Fruit fly (Drosophila melanogaster): ENCODE data around the gene CG42713.

DNA sequence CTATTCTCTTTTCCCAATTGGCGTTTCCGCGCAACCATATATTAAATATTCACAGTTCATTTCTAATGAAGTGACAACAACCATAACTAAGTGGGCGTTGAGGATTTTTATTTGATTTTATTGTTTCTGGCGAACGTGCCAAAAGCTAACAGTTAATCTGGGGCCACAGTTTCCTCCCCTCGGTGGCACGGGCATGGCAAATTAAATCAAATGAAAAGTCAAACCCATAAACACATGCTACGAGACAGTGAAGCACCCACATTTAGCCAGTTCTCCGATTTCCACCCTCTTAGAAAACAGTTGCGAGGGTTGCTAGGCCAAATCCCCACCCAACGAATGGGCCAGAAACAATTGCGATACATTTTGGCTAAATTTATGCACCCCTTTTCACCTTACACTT lies 7.1 kb upstream of the CG42713 start:
- TF ChIP-seq lola (GFP tag; optimal IDR thresholded peaks at IDR 0.05), result no peak
- TF ChIP-seq Hr78 (GFP tag; optimal IDR thresholded peaks at IDR 0.05), result no peak
- no peak for TF ChIP-seq sage (GFP tag; optimal IDR thresholded peaks at IDR 0.05)
- no peak for TF ChIP-seq rgr (GFP tag; optimal IDR thresholded peaks at IDR 0.05)
- no peak for TF ChIP-seq Dfd (GFP tag; optimal IDR thresholded peaks at IDR 0.05)
- no peak for TF ChIP-seq pan (optimal IDR thresholded peaks at IDR 0.05)
- TF ChIP-seq HLH106 (tag; optimal IDR thresholded peaks at IDR 0.05), result no peak
- TF ChIP-seq usp (GFP tag; optimal IDR thresholded peaks at IDR 0.05), result no peak
- TF ChIP-seq br (GFP tag; optimal IDR thresholded peaks at IDR 0.05), result no peak
- TF ChIP-seq Myc (optimal IDR thresholded peaks at IDR 0.05), result no peak
- TF ChIP-seq Abd-B (GFP tag; optimal IDR thresholded peaks at IDR 0.05), result no peak
- no peak for TF ChIP-seq dsf (GFP tag; optimal IDR thresholded peaks at IDR 0.05; ENCODE audit: borderline replicate concordance)
